Worm (Caenorhabditis elegans): ENCODE data around the gene hrg-5.

hrg-5 gene

ce11 chrIV:11068314-11068713 is 39.1 kb upstream of the hrg-5 start (continued):
- TF ChIP-seq pax-3 (tag; optimal IDR thresholded peaks at IDR 0.05) (no peak), swsn-7 (tag; optimal IDR thresholded peaks at IDR 0.05) (peak; percentile 51), lin-39 (tag; optimal IDR thresholded peaks at IDR 0.05) (peak; percentile 96), jun-1 (tag; optimal IDR thresholded peaks at IDR 0.05) (no peak), mab-9 (GFP tag; IDR thresholded peaks at IDR 0.05) (no peak), hlh-4 (tag; optimal IDR thresholded peaks at IDR 0.05) (no peak), nhr-19 (GFP tag; conservative IDR thresholded peaks at IDR 0.05) (peak; percentile 88), nhr-76 (tag; optimal IDR thresholded peaks at IDR 0.05) (no peak), ces-1 (GFP tag; optimal IDR thresholded peaks at IDR 0.05) (no peak), nhr-47 (tag; optimal IDR thresholded peaks at IDR 0.05) (peak; percentile 53), nhr-90 (tag; optimal IDR thresholded peaks at IDR 0.05; ENCODE audit: poor library complexity) (no peak), aly-2 (tag; optimal IDR thresholded peaks at IDR 0.05) (no peak), ceh-8 (GFP tag; optimal IDR thresholded peaks at IDR 0.05) (no peak), grh-1 (GFP tag; IDR thresholded peaks at IDR 0.05) (no peak), nhr-237 (tag; optimal IDR thresholded peaks at IDR 0.05) (no peak), hpl-2 (GFP tag; optimal IDR thresholded peaks at IDR 0.05) (no peak), ztf-11 (tag; optimal IDR thresholded peaks at IDR 0.05) (no peak), lin-14 (GFP tag; optimal IDR thresholded peaks at IDR 0.05) (peak; percentile 90), lin-35 (GFP tag; optimal IDR thresholded peaks at IDR 0.05) (no peak), efl-1 (optimal IDR thresholded peaks at IDR 0.05) (peak; percentile 15 to 44), efl-1 (GFP tag; optimal IDR thresholded peaks at IDR 0.05 in 1 of 2) (peak in 1 of 2 experiments; percentile 65), dpl-1 (GFP tag; optimal IDR thresholded peaks at IDR 0.05) (peak in 1 of 3 experiments; percentile 3), unc-98 (GFP tag; IDR thresholded peaks at IDR 0.05) (peak; percentile 44; the same call in 1 of the 2 replicates), fkh-8 (tag; optimal IDR thresholded peaks at IDR 0.05) (no peak), C16A3.4 (tag; optimal IDR thresholded peaks at IDR 0.05) (peak; percentile 27), fkh-4 (tag; optimal IDR thresholded peaks at IDR 0.05; ENCODE audit: borderline replicate concordance) (no peak), fos-1 (tag; optimal IDR thresholded peaks at IDR 0.05) (peak; percentile 33), sox-4 (tag; optimal IDR thresholded peaks at IDR 0.05) (no peak), unc-30 (tag; optimal IDR thresholded peaks at IDR 0.05) (no peak), ama-1 (optimal IDR thresholded peaks at IDR 0.05) (no peak), pag-3 (tag; optimal IDR thresholded peaks at IDR 0.05; ENCODE audit: borderline replicate concordance, insufficient read depth) (no peak), hlh-17 (GFP tag; optimal IDR thresholded peaks at IDR 0.05; ENCODE audit: borderline replicate concordance) (no peak), F16B12.6 (tag; optimal IDR thresholded peaks at IDR 0.05) (no peak), isw-1 (GFP tag; IDR thresholded peaks at IDR 0.05) (no peak), pqm-1 (tag; optimal IDR thresholded peaks at IDR 0.05) (no peak), elt-3 (tag; optimal IDR thresholded peaks at IDR 0.05) (no peak), lsy-2 (tag; optimal IDR thresholded peaks at IDR 0.05) (peak; percentile 78 to 87), efl-3 (GFP tag; optimal IDR thresholded peaks at IDR 0.05) (no peak), tbx-2 (tag; optimal IDR thresholded peaks at IDR 0.05) (peak; percentile 57), zag-1 (tag; optimal IDR thresholded peaks at IDR 0.05) (no peak), unc-130 (tag; optimal IDR thresholded peaks at IDR 0.05) (peak; percentile 42), nhr-77 (tag; optimal IDR thresholded peaks at IDR 0.05) (no peak), nhr-84 (tag; optimal IDR thresholded peaks at IDR 0.05) (no peak), nhr-85 (tag) (peak; percentile 39), lin-13 (GFP tag; optimal IDR thresholded peaks at IDR 0.05) (peak; percentile 46), aha-1 (tag; optimal IDR thresholded peaks at IDR 0.05) (no peak), ceh-82 (tag; optimal IDR thresholded peaks at IDR 0.05) (no peak), sup-37 (GFP tag; optimal IDR thresholded peaks at IDR 0.05) (no peak), mep-1 (tag; optimal IDR thresholded peaks at IDR 0.05) (peak; percentile 8), ceh-90 (tag; optimal IDR thresholded peaks at IDR 0.05) (no peak), rnt-1 (tag; optimal IDR thresholded peaks at IDR 0.05) (peak; percentile 82), sptf-1 (tag; optimal IDR thresholded peaks at IDR 0.05) (no peak), nhr-28 (tag; optimal IDR thresholded peaks at IDR 0.05) (no peak), lin-15B (tag; optimal IDR thresholded peaks at IDR 0.05) (no peak)
